Fruit fly (Drosophila melanogaster) whole organism, pupa: ENCODE measurements around the gene Cp190.

Source experiments
- CG10348 ChIP-seq: fragments of 200-800 bp; sonication (Bioruptor generic); IDR thresholded peaks from 2 replicates; pipeline ENCODE4 v1.3.6; 2022; ENCODE audit warnings: missing biosample characterization, missing genetic modification characterization
- CG12605 ChIP-seq: fragments of 200-800 bp; sonication (Bioruptor generic); IDR thresholded peaks from 2 replicates; pipeline ENCODE4 v1.3.6; 2022; ENCODE audit warnings: missing biosample characterization, missing genetic modification characterization
- CG13204 ChIP-seq: fragments of 200-800 bp; sonication (Bioruptor generic); optimal IDR thresholded peaks from 2 replicates; lab custom pipeline; 2018; ENCODE audit warnings: missing biosample characterization, mild to moderate bottlenecking, missing genetic modification characterization, moderate library complexity
- CG14655 ChIP-seq: fragments of 200-800 bp; sonication (Bioruptor generic); optimal IDR thresholded peaks from 3 replicates; lab custom pipeline; 2017; ENCODE audit warnings: mild to moderate bottlenecking, missing biosample characterization, missing genetic modification reagents, missing genetic modification characterization
- CG15710 ChIP-seq: fragments of 200-800 bp; sonication (Bioruptor generic); optimal IDR thresholded peaks from 2 replicates; lab custom pipeline; 2018; ENCODE audit warnings: missing biosample characterization, mild to moderate bottlenecking, missing genetic modification characterization, moderate library complexity
- CG17806 ChIP-seq: fragments of 200-800 bp; sonication (Bioruptor generic); optimal IDR thresholded peaks from 2 replicates; lab custom pipeline; 2018; ENCODE audit warnings: missing biosample characterization, mild to moderate bottlenecking, missing genetic modification characterization, moderate library complexity
- CG32121 ChIP-seq: fragments of 200-800 bp; sonication (Bioruptor generic); IDR thresholded peaks from 2 replicates; pipeline ENCODE4 v1.3.6; 2022; ENCODE audit warnings: missing biosample characterization, missing genetic modification characterization
- CG34367 ChIP-seq: fragments of 200-800 bp; sonication (Bioruptor generic); optimal IDR thresholded peaks from 2 replicates; lab custom pipeline; 2018; ENCODE audit warnings: missing biosample characterization, mild to moderate bottlenecking, missing genetic modification characterization
- CG4496 ChIP-seq: fragments of 200-800 bp; sonication (Bioruptor generic); IDR thresholded peaks from 3 replicates; pipeline ENCODE4 v1.3.6; 2022; ENCODE audit warnings: missing biosample characterization, missing genetic modification characterization
- CG8159 ChIP-seq: fragments of 200-800 bp; sonication (Bioruptor generic); optimal IDR thresholded peaks from 3 replicates; lab custom pipeline; 2018; ENCODE audit warnings: missing biosample characterization, mild to moderate bottlenecking, missing genetic modification characterization, moderate library complexity
- CG8301 ChIP-seq: fragments of 200-800 bp; sonication (Bioruptor generic); optimal IDR thresholded peaks from 2 replicates; lab custom pipeline; 2018; ENCODE audit warnings: missing biosample characterization, mild to moderate bottlenecking, missing genetic modification characterization
- CG9948 ChIP-seq: fragments of 200-800 bp; sonication (Bioruptor generic); optimal IDR thresholded peaks from 2 replicates; lab custom pipeline; 2018; ENCODE audit warnings: missing biosample characterization, mild to moderate bottlenecking, missing genetic modification characterization, moderate library complexity
- D1 ChIP-seq: fragments of 200-800 bp; sonication (Bioruptor generic); optimal IDR thresholded peaks from 2 replicates; lab custom pipeline; 2018; ENCODE audit warnings: missing biosample characterization, mild to moderate bottlenecking, missing genetic modification characterization, moderate library complexity
- EcR ChIP-seq: fragments of 200-800 bp; sonication (Bioruptor generic); optimal IDR thresholded peaks from 3 replicates; lab custom pipeline; 2019; ENCODE audit warnings: missing biosample characterization, missing genetic modification characterization, mild to moderate bottlenecking, moderate library complexity, missing genetic modification reagents
- Ets98B ChIP-seq: fragments of 200-800 bp; sonication (Bioruptor generic); IDR thresholded peaks from 2 replicates; pipeline ENCODE4 v1.3.6; 2022; ENCODE audit warnings: missing biosample characterization, missing genetic modification characterization
- Pif1A ChIP-seq: fragments of 200-800 bp; sonication (Bioruptor generic); optimal IDR thresholded peaks from 3 replicates; lab custom pipeline; 2016; ENCODE audit warnings: missing biosample characterization, missing genetic modification characterization
- Pif1B ChIP-seq: fragments of 200-800 bp; sonication (Bioruptor generic); optimal IDR thresholded peaks from 3 replicates; lab custom pipeline; 2016; ENCODE audit warnings: missing biosample characterization, missing genetic modification characterization
- Snoo ChIP-seq: fragments of 200-800 bp; sonication (Bioruptor generic); optimal IDR thresholded peaks from 3 replicates; lab custom pipeline; 2017; ENCODE audit warnings: missing biosample characterization, mild to moderate bottlenecking, missing genetic modification characterization, inconsistent platforms
- fd96Ca ChIP-seq: fragments of 200-800 bp; sonication (Bioruptor generic); IDR thresholded peaks from 3 replicates; pipeline ENCODE4 v1.3.6; 2022; ENCODE audit warnings: missing biosample characterization, missing genetic modification characterization
- gl ChIP-seq: fragments of 200-800 bp; sonication (Bioruptor generic); optimal IDR thresholded peaks from 2 replicates; lab custom pipeline; 2018; ENCODE audit warnings: missing biosample characterization, mild to moderate bottlenecking, missing genetic modification characterization
- rn ChIP-seq: fragments of 200-800 bp; sonication (Bioruptor generic); IDR thresholded peaks from 2 replicates; pipeline ENCODE4 v1.3.6; 2022; ENCODE audit warnings: missing biosample characterization, missing genetic modification characterization

The Cp190 gene

DNA sequence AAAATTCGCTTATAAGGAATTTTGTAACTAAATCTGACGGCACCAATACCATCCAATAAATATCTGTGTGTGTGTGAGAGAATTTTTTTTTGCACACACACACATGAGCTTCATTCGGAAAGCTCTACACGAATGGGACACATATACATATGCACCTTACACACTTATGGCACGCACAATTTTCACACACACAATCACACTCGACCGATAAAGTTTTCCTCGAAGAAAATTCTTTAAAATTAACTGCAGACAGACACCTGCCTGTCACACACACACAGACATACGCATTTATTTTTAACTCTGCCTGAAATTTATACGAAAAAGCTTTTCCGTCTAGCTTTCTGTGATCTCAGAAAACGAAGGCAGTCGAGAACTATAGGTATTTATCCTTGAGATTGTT is 35.7 kb upstream of the Cp190 start:
- TF ChIP-seq Pif1B (GFP tag; lab: Kevin White, UChicago) (no peak), CG13204 (GFP tag; lab: Kevin White, UChicago) (no peak), CG14655 (GFP tag; lab: Kevin White, UChicago) (no peak), CG8301 (tag; lab: Kevin White, UChicago) (no peak), EcR (GFP tag; lab: Kevin White, UChicago) (no peak)

DNA sequence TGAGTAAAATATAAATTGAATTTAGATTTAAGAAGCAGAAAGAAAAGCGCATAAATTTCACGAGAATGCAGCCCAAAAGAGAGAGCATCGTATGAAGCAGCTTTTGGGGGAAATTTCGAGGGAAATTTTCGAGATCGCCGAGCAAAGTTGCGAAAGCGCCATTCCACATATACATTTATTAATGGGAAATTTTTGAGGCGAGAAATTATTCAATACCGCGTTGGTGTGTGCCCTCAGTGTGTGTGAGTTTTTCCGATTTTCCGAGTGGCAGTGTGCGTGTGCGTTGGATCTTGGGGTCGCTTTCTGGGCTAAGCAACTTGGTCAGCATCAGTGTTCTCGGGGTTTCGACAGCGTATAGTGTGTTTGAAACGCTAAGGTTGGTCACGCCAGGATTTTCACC is 34.9 kb upstream of the Cp190 start, which contains the start of gene Tm2:
Tm2 (plus strand) TSS at position 270 of the 400 bp plus-strand sequence.
- no peak for TF ChIP-seq CG9948 (tag; lab: Kevin White, UChicago)

DNA sequence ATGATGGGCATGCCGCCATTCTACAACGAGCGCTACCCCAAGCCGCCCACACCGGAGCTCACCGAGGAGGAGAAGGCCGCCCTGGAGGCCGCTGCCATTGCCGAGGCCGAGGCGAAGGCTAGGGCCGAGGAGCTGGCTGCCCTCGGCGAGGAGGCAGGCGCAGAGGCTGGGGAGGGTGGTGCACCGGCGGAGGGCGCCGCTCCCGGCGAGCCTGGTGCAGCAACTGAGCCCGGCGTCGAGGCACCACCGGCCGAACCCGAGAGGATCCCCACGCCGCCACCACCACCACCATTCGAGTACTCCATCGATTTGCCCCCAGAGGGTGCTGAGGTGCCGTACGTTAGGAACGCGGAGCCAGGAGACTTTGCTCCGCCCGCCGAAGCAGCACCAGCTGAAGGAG is 30.2 kb upstream of the Cp190 start:
- no peak for TF ChIP-seq CG15710 (tag; lab: Kevin White, UChicago)
- no peak for TF ChIP-seq CG32121 (GFP tag; lab: Robert Waterston, UW)
- TF ChIP-seq Ets98B: no peak
- no peak for TF ChIP-seq EcR (GFP tag; lab: Kevin White, UChicago)
- TF ChIP-seq CG14655 (GFP tag; lab: Kevin White, UChicago): no peak
- TF ChIP-seq rn (GFP tag; lab: Robert Waterston, UW): no peak

DNA sequence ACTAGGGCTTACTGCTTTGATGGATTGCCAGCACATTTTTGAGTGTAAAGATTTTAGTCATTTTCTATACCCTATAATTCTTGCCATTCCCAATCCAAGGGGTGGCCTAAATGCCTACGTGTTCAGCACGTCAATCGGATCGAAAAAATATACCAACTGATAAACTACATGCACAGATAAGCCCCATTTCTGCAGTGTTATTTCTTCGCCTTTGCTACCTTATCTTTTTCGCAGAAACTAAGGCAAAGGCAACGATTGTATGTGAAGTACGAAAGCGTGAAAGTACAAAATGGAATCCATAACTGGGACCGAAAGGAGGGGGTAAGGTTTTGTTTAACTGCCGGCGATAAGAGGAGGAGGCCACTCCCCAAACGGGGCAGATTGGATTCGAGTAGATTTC is 22.9 kb upstream of the Cp190 start:
- TF ChIP-seq CG15710 (tag; lab: Kevin White, UChicago): no peak
- TF ChIP-seq CG34367 (tag; lab: Kevin White, UChicago): no peak
- TF ChIP-seq, all 21 proteins: peak for 0

DNA sequence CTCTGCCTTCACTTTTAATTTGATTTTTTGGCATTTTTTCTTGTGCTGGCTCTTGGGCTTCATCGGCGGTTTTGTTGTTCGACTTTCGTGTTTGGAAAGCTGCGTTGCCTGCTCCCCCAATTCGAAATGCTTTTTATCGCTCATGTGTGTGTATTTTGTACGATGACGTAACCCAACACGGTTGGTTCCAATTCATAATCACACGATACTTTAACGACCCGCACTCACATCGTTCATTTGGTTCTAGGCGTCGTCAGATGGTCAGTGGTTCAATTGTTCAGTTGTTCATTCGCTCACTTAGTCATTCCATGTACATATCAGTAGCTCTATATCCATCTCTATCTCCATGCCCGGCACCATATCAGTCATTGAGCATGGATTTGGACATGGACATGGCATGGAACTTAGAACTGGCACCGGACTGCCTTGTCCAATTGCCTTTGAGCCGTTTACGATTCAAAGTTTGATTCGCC is 18.9 kb upstream of the Cp190 start:
- TF ChIP-seq Ets98B: no peak
- no peak for TF ChIP-seq CG10348 (GFP tag; lab: Robert Waterston, UW)
- TF ChIP-seq CG13204 (GFP tag; lab: Kevin White, UChicago): no peak
- no peak for TF ChIP-seq CG17806 (tag; lab: Kevin White, UChicago)
- TF ChIP-seq CG12605 (GFP tag; lab: Robert Waterston, UW): no peak
- TF ChIP-seq CG4496 (GFP tag; lab: Robert Waterston, UW): no peak
- TF ChIP-seq Snoo (tag; lab: Kevin White, UChicago): no peak
- TF ChIP-seq CG9948 (tag; lab: Kevin White, UChicago): no peak
- no peak for TF ChIP-seq fd96Ca (GFP tag; lab: Robert Waterston, UW)
- TF ChIP-seq CG8301 (tag; lab: Kevin White, UChicago): no peak
- TF ChIP-seq CG8159 (tag; lab: Kevin White, UChicago): no peak
- no peak for TF ChIP-seq EcR (GFP tag; lab: Kevin White, UChicago)
- no peak for TF ChIP-seq CG32121 (GFP tag; lab: Robert Waterston, UW)
- no peak for TF ChIP-seq Pif1B (GFP tag; lab: Kevin White, UChicago)
- no peak for TF ChIP-seq CG15710 (tag; lab: Kevin White, UChicago)
- TF ChIP-seq gl (tag; lab: Kevin White, UChicago): no peak
- TF ChIP-seq rn (GFP tag; lab: Robert Waterston, UW): no peak
- TF ChIP-seq D1 (tag; lab: Kevin White, UChicago): no peak
- TF ChIP-seq CG34367 (tag; lab: Kevin White, UChicago): no peak

DNA sequence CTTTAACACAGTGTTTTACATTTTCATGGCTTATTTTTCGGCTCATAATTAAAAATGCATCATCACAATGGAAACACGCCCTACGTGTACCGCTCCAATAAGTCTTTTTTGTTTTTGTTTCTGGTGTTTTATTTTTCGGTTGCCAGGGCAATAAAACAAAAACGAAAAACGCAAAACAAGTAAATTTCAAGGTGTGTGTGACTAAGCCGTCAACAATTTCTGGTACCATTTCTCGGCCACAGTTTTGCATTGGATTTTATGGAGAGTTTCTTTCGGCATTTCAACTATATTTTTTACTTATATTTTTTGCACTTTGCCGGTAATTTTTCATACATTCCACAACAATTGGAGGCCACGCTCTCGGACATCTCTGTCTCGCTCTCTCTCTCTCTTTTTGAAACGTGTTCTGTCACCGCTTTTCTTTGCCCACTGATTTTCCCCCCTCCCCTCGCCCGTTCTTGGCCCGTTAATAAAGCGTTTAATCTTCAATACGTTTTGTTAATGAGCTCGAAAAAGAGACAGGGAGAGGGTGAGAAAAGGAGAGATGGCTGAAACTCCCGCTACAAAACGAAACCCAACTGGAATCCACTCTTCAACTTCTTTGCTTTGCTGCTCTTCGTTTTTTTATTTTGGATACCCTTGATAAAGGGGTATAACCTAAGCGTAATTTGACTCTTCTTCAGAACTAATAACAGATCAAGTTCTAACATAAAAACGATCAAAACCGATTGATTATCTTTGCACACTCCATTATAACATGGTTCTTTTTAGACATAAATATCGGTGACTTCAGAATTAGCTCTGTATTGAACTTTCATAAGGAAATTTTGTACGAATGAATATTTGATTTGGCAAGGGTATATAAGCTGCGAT is 18.2 kb upstream of the Cp190 start:
- TF ChIP-seq CG32121 (GFP tag; lab: Robert Waterston, UW) (no peak), D1 (tag; lab: Kevin White, UChicago) (no peak), CG8159 (tag; lab: Kevin White, UChicago) (no peak), CG17806 (tag; lab: Kevin White, UChicago) (no peak), Pif1A (GFP tag; lab: Kevin White, UChicago) (peak; percentile 29), CG12605 (GFP tag; lab: Robert Waterston, UW) (0 out of 2 replicates have a peak, but pooled peaks have one; percentile 31), fd96Ca (GFP tag; lab: Robert Waterston, UW) (peak; percentile 16; the same call in 1 of the 3 replicates), CG10348 (GFP tag; lab: Robert Waterston, UW) (no peak), rn (GFP tag; lab: Robert Waterston, UW) (no peak), Snoo (tag; lab: Kevin White, UChicago) (peak; percentile 52), Pif1B (GFP tag; lab: Kevin White, UChicago) (no peak), CG13204 (GFP tag; lab: Kevin White, UChicago) (no peak), CG9948 (tag; lab: Kevin White, UChicago) (no peak), CG14655 (GFP tag; lab: Kevin White, UChicago) (no peak), Ets98B (no peak), CG4496 (GFP tag; lab: Robert Waterston, UW) (no peak), gl (tag; lab: Kevin White, UChicago) (no peak)
